Worm (Caenorhabditis elegans) whole organism, L3 larva: Measurements from ENCODE around the gene F58A6.1.
A peak's percentile ranks its signal among the peaks of the same experiment; 100 is the strongest.

Source experiments
- ZK546.5 ChIP-seq: sonication (generic microtip); optimal IDR thresholded peaks from 2 replicates; lab custom pipeline; 2017; ENCODE audit warnings: missing biosample characterization, missing genetic modification characterization
- aly-2 ChIP-seq: fragments of 150-350 bp; optimal IDR thresholded peaks from 2 replicates; lab custom pipeline; 2014; ENCODE audit warnings: missing biosample characterization, missing genetic modification characterization
- ama-1 ChIP-seq: fragments of 150-350 bp; optimal IDR thresholded peaks from 2 replicates; lab custom pipeline; 2018
- ceh-16 ChIP-seq: sonication (generic microtip); optimal IDR thresholded peaks from 2 replicates; lab custom pipeline; 2017; ENCODE audit warnings: missing biosample characterization, missing genetic modification characterization
- ceh-28 ChIP-seq: fragments of 150-350 bp; optimal IDR thresholded peaks from 2 replicates; lab custom pipeline; 2014; ENCODE audit warnings: missing biosample characterization, missing genetic modification reagents, missing genetic modification characterization
- ceh-82 ChIP-seq: fragments of 150-350 bp; optimal IDR thresholded peaks from 2 replicates; lab custom pipeline; 2014; ENCODE audit warnings: missing biosample characterization, missing genetic modification characterization
- daf-12 ChIP-seq: fragments of 150-350 bp; optimal IDR thresholded peaks from 2 replicates; lab custom pipeline; 2014; ENCODE audit warnings: missing biosample characterization, missing genetic modification reagents, missing genetic modification characterization
- egl-27 ChIP-seq: sonication (generic microtip); optimal IDR thresholded peaks from 4 replicates; lab custom pipeline; 2017; ENCODE audit warnings: missing biosample characterization, missing genetic modification reagents, missing genetic modification characterization
- egl-5 ChIP-seq: fragments of 150-350 bp; optimal IDR thresholded peaks from 2 replicates; lab custom pipeline; 2017; ENCODE audit warnings: missing biosample characterization, missing genetic modification reagents, missing genetic modification characterization, inconsistent platforms
- elt-1 ChIP-seq: fragments of 150-350 bp; optimal IDR thresholded peaks from 2 replicates; lab custom pipeline; 2014; ENCODE audit warnings: missing biosample characterization, missing genetic modification characterization
- elt-2 ChIP-seq: sonication (generic microtip); optimal IDR thresholded peaks from 2 replicates; lab custom pipeline; 2016; ENCODE audit warnings: missing genetic modification reagents, mild to moderate bottlenecking, missing genetic modification characterization, missing compliant biosample characterization
- elt-3 ChIP-seq, 3 experiments: fragments of 150-350 bp in 1 of 3; sonication (generic microtip) in 2 of 3; optimal IDR thresholded peaks; 2 replicates in 2 of 3; 4 replicates in 1 of 3; lab custom pipeline; 2014 to 2017; ENCODE audit warnings: missing biosample characterization in 3 of 3, missing genetic modification characterization in 3 of 3
- fkh-10 ChIP-seq: sonication (generic microtip); optimal IDR thresholded peaks from 2 replicates; lab custom pipeline; 2017; ENCODE audit warnings: missing biosample characterization, missing genetic modification reagents, missing genetic modification characterization
- fkh-2 ChIP-seq: fragments of 150-350 bp; optimal IDR thresholded peaks from 2 replicates; lab custom pipeline; 2014; ENCODE audit warnings: missing biosample characterization, missing genetic modification reagents, missing genetic modification characterization
- fos-1 ChIP-seq: fragments of 150-350 bp; optimal IDR thresholded peaks from 2 replicates; lab custom pipeline; 2014; ENCODE audit warnings: missing biosample characterization, missing genetic modification characterization
- hmg-11 ChIP-seq: sonication (generic microtip); optimal IDR thresholded peaks from 2 replicates; lab custom pipeline; 2016; ENCODE audit warnings: missing genetic modification characterization, missing compliant biosample characterization
- jun-1 ChIP-seq: fragments of 150-350 bp; optimal IDR thresholded peaks from 2 replicates; lab custom pipeline; 2014; ENCODE audit warnings: missing biosample characterization, missing genetic modification reagents, missing genetic modification characterization
- lin-15B ChIP-seq: fragments of 150-350 bp; optimal IDR thresholded peaks from 2 replicates; lab custom pipeline; 2014; ENCODE audit warnings: missing biosample characterization, missing genetic modification characterization
- lin-39 ChIP-seq: fragments of 150-350 bp; optimal IDR thresholded peaks from 2 replicates; lab custom pipeline; 2018; ENCODE audit warnings: missing biosample characterization, missing genetic modification reagents, missing genetic modification characterization
- mdl-1 ChIP-seq: fragments of 150-350 bp; optimal IDR thresholded peaks from 2 replicates; lab custom pipeline; 2014; ENCODE audit warnings: missing biosample characterization, missing genetic modification characterization
- mml-1 ChIP-seq: fragments of 150-350 bp; sonication (generic microtip); optimal IDR thresholded peaks from 3 replicates; lab custom pipeline; 2014; ENCODE audit warnings: missing biosample characterization, missing genetic modification characterization
- nfya-1 ChIP-seq: sonication (generic microtip); optimal IDR thresholded peaks from 2 replicates; lab custom pipeline; 2017; ENCODE audit warnings: missing genetic modification characterization, mild to moderate bottlenecking, missing compliant biosample characterization, antibody characterized with exemption, moderate library complexity; ENCODE audit not compliant: insufficient read depth
- nhr-11 ChIP-seq: fragments of 150-350 bp; optimal IDR thresholded peaks from 2 replicates; lab custom pipeline; 2014; ENCODE audit warnings: missing biosample characterization, missing genetic modification characterization
- nhr-23 ChIP-seq: fragments of 150-350 bp; optimal IDR thresholded peaks from 2 replicates; lab custom pipeline; 2014; ENCODE audit warnings: missing biosample characterization, missing genetic modification reagents, missing genetic modification characterization
- nhr-237 ChIP-seq: fragments of 150-350 bp; optimal IDR thresholded peaks from 2 replicates; lab custom pipeline; 2014; ENCODE audit warnings: missing biosample characterization, missing genetic modification characterization
- nhr-25 ChIP-seq: sonication (generic microtip); optimal IDR thresholded peaks from 2 replicates; lab custom pipeline; 2017; ENCODE audit warnings: missing biosample characterization, missing genetic modification characterization
- nhr-28 ChIP-seq: fragments of 150-350 bp; optimal IDR thresholded peaks from 2 replicates; lab custom pipeline; 2014; ENCODE audit warnings: missing biosample characterization, missing genetic modification characterization
- nhr-43 ChIP-seq: sonication (generic microtip); optimal IDR thresholded peaks from 2 replicates; lab custom pipeline; 2016; ENCODE audit warnings: mild to moderate bottlenecking, missing genetic modification characterization, missing compliant biosample characterization; ENCODE audit not compliant: poor library complexity, severe bottlenecking
- nhr-67 ChIP-seq: fragments of 150-350 bp; optimal IDR thresholded peaks from 2 replicates; lab custom pipeline; 2014; ENCODE audit warnings: missing biosample characterization, missing genetic modification characterization
- nhr-76 ChIP-seq: fragments of 150-350 bp; sonication (generic microtip); optimal IDR thresholded peaks from 5 replicates; lab custom pipeline; 2014; ENCODE audit warnings: missing biosample characterization, missing genetic modification characterization
- nhr-77 ChIP-seq: fragments of 150-350 bp; optimal IDR thresholded peaks from 2 replicates; lab custom pipeline; 2014; ENCODE audit warnings: missing biosample characterization, missing genetic modification characterization
- pha-4 ChIP-seq: fragments of 150-350 bp; optimal IDR thresholded peaks from 2 replicates; lab custom pipeline; 2014; ENCODE audit warnings: missing biosample characterization, missing genetic modification reagents, missing genetic modification characterization
- sea-2 ChIP-seq: fragments of 150-350 bp; sonication (generic microtip); optimal IDR thresholded peaks from 4 replicates; lab custom pipeline; 2014; ENCODE audit warnings: missing biosample characterization, missing genetic modification reagents, missing genetic modification characterization
- snpc-4 ChIP-seq: fragments of 150-350 bp; optimal IDR thresholded peaks from 2 replicates; lab custom pipeline; 2014; ENCODE audit warnings: missing biosample characterization, missing genetic modification characterization
- tbx-2 ChIP-seq: sonication (generic microtip); optimal IDR thresholded peaks from 2 replicates; lab custom pipeline; 2016; ENCODE audit warnings: mild to moderate bottlenecking, missing genetic modification characterization, missing compliant biosample characterization
- unc-39 ChIP-seq: sonication (generic microtip); optimal IDR thresholded peaks from 4 replicates; lab custom pipeline; 2017; ENCODE audit warnings: missing biosample characterization, missing genetic modification characterization
- unc-62 ChIP-seq: fragments of 150-350 bp; sonication (generic microtip); optimal IDR thresholded peaks from 4 replicates; lab custom pipeline; 2014; ENCODE audit warnings: missing biosample characterization, missing genetic modification reagents, missing genetic modification characterization
- ztf-11 ChIP-seq: fragments of 150-350 bp; optimal IDR thresholded peaks from 2 replicates; lab custom pipeline; 2014; ENCODE audit warnings: missing biosample characterization, missing genetic modification characterization
- ztf-4 ChIP-seq: fragments of 150-350 bp; optimal IDR thresholded peaks from 2 replicates; lab custom pipeline; 2014; ENCODE audit warnings: missing biosample characterization, missing genetic modification characterization

Gene F58A6.1

DNA sequence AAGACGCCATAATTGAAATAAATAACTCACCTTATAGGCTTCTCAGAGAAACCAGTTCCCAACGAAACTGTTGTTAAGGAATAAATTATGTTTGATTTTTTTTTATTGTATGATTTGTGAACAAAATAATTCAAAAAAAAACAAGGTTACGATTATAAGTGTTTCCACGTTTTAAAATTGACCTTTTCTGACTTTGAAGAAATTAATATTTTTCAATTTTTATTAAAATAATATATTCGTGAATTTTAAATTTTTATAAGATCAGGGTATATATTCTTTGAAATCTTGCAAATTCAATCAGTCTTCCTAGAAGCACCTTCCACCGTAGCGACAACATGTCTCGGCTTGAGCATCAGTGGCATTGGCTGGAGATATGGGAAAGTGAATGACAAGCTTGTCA, 31.7 kb downstream of the F58A6.1 start, which contains the start of gene C27D6.3:
C27D6.3 (minus strand) TSS at position 101 of the 400 bp plus-strand sequence.
- TF ChIP-seq mml-1 (tag; lab: Kevin White, UChicago): no peak
- no peak for TF ChIP-seq fkh-2

DNA sequence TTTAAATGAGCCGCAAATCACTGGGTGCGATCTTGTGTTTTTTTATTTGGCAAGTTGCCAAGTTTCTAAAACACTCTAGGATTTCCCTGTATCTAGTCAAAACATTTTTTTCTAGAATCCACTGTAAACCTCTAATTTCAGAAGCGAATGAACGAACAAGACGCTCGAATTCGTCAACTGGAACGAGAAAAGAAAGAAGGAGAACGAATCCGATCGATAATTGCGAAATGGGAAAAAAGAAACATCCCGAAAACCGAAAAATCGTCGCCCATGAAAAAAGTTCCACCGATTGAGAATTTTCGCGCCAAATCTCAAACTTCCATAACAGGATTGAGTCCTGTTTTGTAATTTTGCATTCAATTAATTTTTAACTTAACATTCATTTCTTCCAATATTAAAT, 34.2 kb downstream of the F58A6.1 start:
- TF ChIP-seq fkh-10 (GFP tag; lab: Kevin White, UChicago) (no peak), nhr-28 (no peak), elt-1 (tag; lab: Kevin White, UChicago) (no peak), nhr-67 (tag; lab: Kevin White, UChicago) (no peak), fkh-2 (no peak), nhr-23 (no peak), unc-62 (GFP tag; lab: Kevin White, UChicago) (no peak)

- TF ChIP-seq fos-1 (tag; lab: Kevin White, UChicago) (no peak), sea-2 (GFP tag; lab: Kevin White, UChicago) (no peak), nhr-43 (tag; lab: Kevin White, UChicago) (no peak), nhr-67 (tag; lab: Kevin White, UChicago) (no peak), ZK546.5 (no peak), egl-27 (tag; lab: Kevin White, UChicago) (no peak), elt-3 (tag; optimal IDR thresholded peaks at IDR 0.05; lab: Kevin White, UChicago) (no peak), unc-62 (GFP tag; lab: Kevin White, UChicago) (no peak), nhr-25 (no peak), nhr-237 (tag; lab: Kevin White, UChicago) (no peak), unc-39 (tag; lab: Kevin White, UChicago) (no peak)
Measured at ce11 chrII:5177902-5178301, 35.2 kb downstream of the F58A6.1 start, which contains the start of gene C27D6.12. TSS of gene C27D6.12 (minus strand) at chrII:5178002.

DNA sequence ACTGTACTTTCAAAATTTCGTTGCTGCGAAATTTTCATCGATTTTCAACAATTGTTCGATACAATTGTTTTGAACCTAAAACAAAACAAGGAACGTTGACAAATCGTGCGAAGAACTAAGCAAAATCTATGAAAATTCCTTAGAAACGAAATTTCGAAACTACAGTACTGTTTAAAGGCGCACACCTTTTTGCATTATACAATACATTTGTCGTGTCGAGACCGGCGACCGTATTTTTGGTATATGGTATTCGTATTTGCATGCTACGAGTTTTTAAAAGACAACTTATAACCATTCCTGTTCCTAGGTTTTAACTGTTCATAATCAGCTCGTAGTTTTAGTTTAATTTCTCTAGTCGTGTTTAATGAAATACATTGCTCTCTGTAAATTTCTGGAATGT, 35.9 kb downstream of the F58A6.1 start:
- TF ChIP-seq unc-62 (GFP tag; lab: Kevin White, UChicago) (no peak), ceh-82 (tag; lab: Kevin White, UChicago) (no peak), egl-5 (tag; lab: Kevin White, UChicago) (no peak), nhr-28 (no peak), snpc-4 (no peak), daf-12 (tag; lab: Kevin White, UChicago) (no peak), nhr-25 (no peak), nhr-11 (tag; lab: Kevin White, UChicago) (no peak), ama-1 (lab: Kevin White, UChicago) (peak; percentile 23), mdl-1 (tag; lab: Kevin White, UChicago) (no peak), nhr-43 (tag; lab: Kevin White, UChicago) (peak; percentile 36), mml-1 (tag; lab: Kevin White, UChicago) (no peak), ceh-16 (tag; lab: Kevin White, UChicago) (no peak), ceh-28 (tag; lab: Kevin White, UChicago) (no peak), fkh-2 (no peak), aly-2 (tag; lab: Kevin White, UChicago) (no peak), fos-1 (tag; lab: Kevin White, UChicago) (no peak), ZK546.5 (no peak), unc-39 (tag; lab: Kevin White, UChicago) (no peak), lin-39 (no peak), lin-15B (tag; lab: Kevin White, UChicago) (no peak), elt-2 (tag; lab: Kevin White, UChicago) (peak; percentile 28), egl-27 (tag; lab: Kevin White, UChicago) (no peak), ztf-4 (tag; lab: Kevin White, UChicago) (no peak)

DNA sequence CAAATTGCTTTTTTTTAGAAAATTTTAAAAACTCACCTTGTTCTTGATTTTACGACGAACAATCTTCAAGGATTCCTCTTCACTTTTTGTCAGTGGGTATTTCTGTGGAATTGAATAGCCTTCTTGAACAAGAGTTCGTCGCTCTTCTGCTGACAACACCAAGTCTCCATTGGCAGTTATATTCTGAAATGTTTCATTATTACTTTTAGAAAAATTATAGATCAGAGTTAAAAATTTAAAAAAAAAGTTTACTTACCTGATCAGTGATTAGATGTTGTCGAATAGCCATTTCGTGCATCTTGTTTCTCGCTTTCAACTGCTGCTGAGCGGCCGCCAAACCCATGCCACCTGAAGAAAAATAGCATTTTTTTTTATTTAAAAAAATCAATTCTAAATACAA, 37.6 kb downstream of the F58A6.1 start:
- TF ChIP-seq jun-1 (tag; lab: Kevin White, UChicago) (no peak), ama-1 (lab: Kevin White, UChicago) (peak; percentile 48)
- TF ChIP-seq, all 47 proteins: peak for 1

DNA sequence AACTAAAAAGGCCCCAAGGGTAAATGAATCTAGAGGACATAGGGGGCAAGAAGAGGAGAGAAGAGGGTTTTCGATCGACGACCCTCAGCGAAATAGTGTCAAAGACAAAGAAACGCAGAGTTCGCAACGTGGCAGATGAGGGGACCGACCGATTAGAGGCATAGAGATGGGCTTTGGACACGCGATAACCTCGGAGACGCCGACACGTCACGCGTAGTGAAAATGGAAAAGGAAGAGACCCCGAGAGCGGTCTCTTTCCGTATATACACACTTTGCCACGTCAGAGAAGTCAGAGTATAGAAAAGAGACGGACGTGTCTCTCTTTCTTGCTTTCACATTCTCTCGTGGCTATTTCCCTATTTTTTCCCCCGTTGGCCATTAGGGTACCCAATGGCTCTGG, 38.8 kb downstream of the F58A6.1 start:
- TF ChIP-seq nfya-1 (tag; lab: Kevin White, UChicago): peak; percentile 73
- TF ChIP-seq elt-1 (tag; lab: Kevin White, UChicago): peak; percentile 52
- TF ChIP-seq fos-1 (tag; lab: Kevin White, UChicago): no peak
- TF ChIP-seq nhr-77 (tag; lab: Kevin White, UChicago): no peak
- peak; percentile 49 for TF ChIP-seq hmg-11 (tag; lab: Kevin White, UChicago)
- TF ChIP-seq tbx-2: peak; percentile 71
- TF ChIP-seq ceh-28 (tag; lab: Kevin White, UChicago): peak; percentile 38
- peak; percentile 46 for TF ChIP-seq ztf-4 (tag; lab: Kevin White, UChicago)
- peak; percentile 63 for TF ChIP-seq egl-5 (tag; lab: Kevin White, UChicago)
- TF ChIP-seq nhr-43 (tag; lab: Kevin White, UChicago): peak; percentile 63
- no peak for TF ChIP-seq nhr-67 (tag; lab: Kevin White, UChicago)
- TF ChIP-seq elt-3 (tag; optimal IDR thresholded peaks at IDR 0.05; lab: Kevin White, UChicago): no peak
- TF ChIP-seq ama-1 (lab: Kevin White, UChicago): no peak
- peak; percentile 28 for TF ChIP-seq pha-4 (tag; lab: Kevin White, UChicago)
- peak; percentile 59 for TF ChIP-seq jun-1 (tag; lab: Kevin White, UChicago)
- no peak for TF ChIP-seq nhr-11 (tag; lab: Kevin White, UChicago)
- no peak for TF ChIP-seq nhr-28
- peak; percentile 60 for TF ChIP-seq unc-62 (GFP tag; lab: Kevin White, UChicago)
- TF ChIP-seq nhr-23: peak; percentile 49
- TF ChIP-seq nhr-76 (tag; lab: Kevin White, UChicago): peak; percentile 34
- TF ChIP-seq mdl-1 (tag; lab: Kevin White, UChicago): peak; percentile 62
- TF ChIP-seq fkh-2: no peak
- no peak for TF ChIP-seq sea-2 (GFP tag; lab: Kevin White, UChicago)
- no peak for TF ChIP-seq ztf-11
- peak; percentile 37 for TF ChIP-seq lin-15B (tag; lab: Kevin White, UChicago)
